Worm (Caenorhabditis elegans) whole organism, midembryonic: ENCODE data around the gene Y62F5A.9.
"Not testable (repeated sequence)": the region's sequence is repeated elsewhere in the genome, so short reads cannot be mapped to it uniquely, and the experiment has no call there.

Experiments used
- T22C8.4 ChIP-seq: fragments of 200-800 bp; sonication (Bioruptor generic); IDR thresholded peaks from 2 replicates; pipeline ENCODE4 v1.3.6; 2022; ENCODE audit warnings: missing genetic modification characterization, missing compliant biosample characterization
- cog-1 ChIP-seq: sonication (generic microtip); optimal IDR thresholded peaks from 2 replicates; lab custom pipeline; 2016; ENCODE audit warnings: missing genetic modification characterization, missing compliant biosample characterization
- flt-1 ChIP-seq: fragments of 200-800 bp; sonication (Bioruptor generic); IDR thresholded peaks from 2 replicates; pipeline ENCODE4 v1.3.6; 2022; ENCODE audit warnings: missing genetic modification characterization, missing compliant biosample characterization
- klf-2 ChIP-seq: fragments of 200-800 bp; sonication (Bioruptor generic); conservative IDR thresholded peaks from 2 replicates; pipeline ENCODE4 v1.3.6; 2022; ENCODE audit warnings: missing genetic modification reagents, missing genetic modification characterization, missing compliant biosample characterization
- med-1 ChIP-seq: sonication (generic microtip); optimal IDR thresholded peaks from 2 replicates; lab custom pipeline; 2017; ENCODE audit warnings: missing genetic modification characterization, mild to moderate bottlenecking, missing compliant biosample characterization, antibody characterized with exemption, missing genetic modification reagents; ENCODE audit not compliant: insufficient read depth
- ref-1 ChIP-seq: fragments of 200-800 bp; sonication (Bioruptor generic); conservative IDR thresholded peaks from 2 replicates; pipeline ENCODE4 v1.3.6; 2022; ENCODE audit warnings: missing genetic modification reagents, missing genetic modification characterization, missing compliant biosample characterization
- tab-1 ChIP-seq: fragments of 200-800 bp; sonication (Bioruptor generic); IDR thresholded peaks from 2 replicates; pipeline ENCODE4 v1.3.6; 2022; ENCODE audit warnings: missing genetic modification characterization, missing compliant biosample characterization
- ztf-23 ChIP-seq: fragments of 200-800 bp; sonication (Bioruptor generic); IDR thresholded peaks from 2 replicates; pipeline ENCODE4 v1.3.6; 2022; ENCODE audit warnings: missing genetic modification reagents, missing genetic modification characterization, missing compliant biosample characterization
- ztf-29 ChIP-seq: fragments of 200-800 bp; sonication (Bioruptor generic); IDR thresholded peaks from 2 replicates; pipeline ENCODE4 v1.3.6; 2022; ENCODE audit warnings: missing genetic modification reagents, missing genetic modification characterization, missing compliant biosample characterization

The Y62F5A.9 gene

DNA sequence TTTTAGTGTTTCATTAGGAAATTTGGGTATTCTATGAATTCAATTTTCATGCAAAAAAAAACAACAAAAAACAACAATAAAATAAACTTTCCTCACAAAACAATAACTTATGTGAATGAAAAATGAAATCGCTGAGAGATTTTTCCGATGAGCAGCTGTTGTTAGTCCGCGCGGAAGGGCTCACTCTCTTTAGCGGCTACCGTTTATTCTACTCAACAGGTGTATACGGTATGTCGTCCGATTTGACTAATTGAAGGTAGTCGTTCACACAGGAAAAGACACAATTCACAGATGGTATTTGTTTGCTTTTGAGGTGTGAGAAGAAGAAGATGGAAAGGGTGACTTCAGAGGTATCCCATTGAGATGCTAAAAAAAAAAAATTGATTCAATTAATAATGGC, 30.0 kb upstream of the Y62F5A.9 start:
- TF ChIP-seq ztf-23 (GFP tag; lab: Robert Waterston, UW): no peak
- TF ChIP-seq klf-2 (GFP tag; lab: Robert Waterston, UW): no peak
- no peak for TF ChIP-seq med-1 (GFP tag; lab: Kevin White, UChicago)
- TF ChIP-seq ref-1 (GFP tag; lab: Robert Waterston, UW): no peak
- TF ChIP-seq tab-1 (GFP tag; lab: Robert Waterston, UW): no peak
- no peak for TF ChIP-seq T22C8.4
- no peak for TF ChIP-seq flt-1
- TF ChIP-seq ztf-29 (GFP tag; lab: Robert Waterston, UW): no peak
- no peak for TF ChIP-seq cog-1 (tag; lab: Kevin White, UChicago)

ce11 chrII:11566970-11567711, 28.5 kb upstream of the Y62F5A.9 start, which contains the start of gene F54D5.5:
TSS of gene F54D5.5 (minus strand) at chrII:11567020.
- TF ChIP-seq ztf-23 (GFP tag; lab: Robert Waterston, UW): peak; percentile 47; the same call in 1 of the 2 replicates
- 0 out of 2 replicates have a peak, but pooled peaks have one; percentile 65 for TF ChIP-seq tab-1 (GFP tag; lab: Robert Waterston, UW)
- no peak for TF ChIP-seq med-1 (GFP tag; lab: Kevin White, UChicago)
- TF ChIP-seq cog-1 (tag; lab: Kevin White, UChicago): peak; percentile 70
- TF ChIP-seq ref-1 (GFP tag; lab: Robert Waterston, UW): no peak
- TF ChIP-seq klf-2 (GFP tag; lab: Robert Waterston, UW): no peak
- no peak for TF ChIP-seq T22C8.4
- no peak for TF ChIP-seq ztf-29 (GFP tag; lab: Robert Waterston, UW)
- peak; percentile 72; the same call in 1 of the 2 replicates for TF ChIP-seq flt-1

DNA sequence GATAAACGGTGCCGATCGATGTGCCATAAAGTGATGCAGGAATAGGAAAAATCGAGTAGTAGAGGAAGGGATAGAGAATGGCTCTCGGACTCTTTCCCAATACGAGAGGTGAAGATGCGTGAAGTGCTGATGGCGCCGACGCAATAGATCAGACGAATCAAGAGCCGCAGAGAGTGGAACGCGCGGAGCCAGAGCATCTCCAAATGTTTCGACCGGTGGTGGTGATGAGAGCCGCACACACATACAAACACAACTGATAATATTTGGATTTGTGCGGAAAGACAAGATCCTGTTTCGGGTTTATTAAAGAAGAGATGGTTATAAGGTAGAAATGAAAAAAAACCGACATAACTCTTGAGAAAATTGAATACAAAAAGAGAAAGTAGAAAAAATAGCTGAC, 25.5 kb upstream of the Y62F5A.9 start, which contains the start of gene F54D5.15:
Gene F54D5.15 (minus strand): TSS at position 101 of the 400 bp plus-strand sequence.
- no peak for TF ChIP-seq ztf-23 (GFP tag; lab: Robert Waterston, UW)
- no peak for TF ChIP-seq ztf-29 (GFP tag; lab: Robert Waterston, UW)
- no peak for TF ChIP-seq flt-1
- TF ChIP-seq T22C8.4: no peak
- no peak for TF ChIP-seq med-1 (GFP tag; lab: Kevin White, UChicago)
- no peak for TF ChIP-seq tab-1 (GFP tag; lab: Robert Waterston, UW)
- no peak for TF ChIP-seq cog-1 (tag; lab: Kevin White, UChicago)
- no peak for TF ChIP-seq klf-2 (GFP tag; lab: Robert Waterston, UW)
- no peak for TF ChIP-seq ref-1 (GFP tag; lab: Robert Waterston, UW)

ce11 chrII:11556338-11556737, 17.7 kb upstream of the Y62F5A.9 start, which contains the start of gene F54D5.17:
TSS of gene F54D5.17 (plus strand) at chrII:11556638.
- no peak for TF ChIP-seq tab-1 (GFP tag; lab: Robert Waterston, UW)
- no peak for TF ChIP-seq med-1 (GFP tag; lab: Kevin White, UChicago)
- no peak for TF ChIP-seq T22C8.4

DNA sequence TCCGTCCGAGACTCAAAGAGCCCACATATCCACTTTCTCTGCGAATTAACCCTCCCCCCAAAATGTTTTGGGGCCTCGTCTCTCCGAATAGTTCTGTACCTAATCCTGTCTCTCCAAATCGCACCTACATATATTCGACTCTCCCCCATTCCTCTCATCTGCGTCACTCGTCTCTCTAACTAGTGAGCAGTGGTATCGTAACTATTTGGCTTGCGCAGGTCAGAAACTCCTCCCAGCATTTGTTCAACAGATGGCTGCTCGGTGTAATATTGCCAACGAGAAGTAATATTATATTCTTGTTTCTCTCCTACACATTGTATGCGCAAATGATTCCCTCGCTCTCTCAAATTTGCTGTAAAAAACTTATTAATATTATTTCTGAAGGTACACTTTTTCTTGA, 17.0 kb upstream of the Y62F5A.9 start, which contains the start of gene F54D5.24:
Gene F54D5.24 (plus strand): TSS at position 316 of the 400 bp plus-strand sequence.
- no peak for TF ChIP-seq ref-1 (GFP tag; lab: Robert Waterston, UW)
- peak; percentile 25; the same call in 1 of the 2 replicates for TF ChIP-seq ztf-29 (GFP tag; lab: Robert Waterston, UW)

ce11 chrII:11551981-11552380, 13.3 kb upstream of the Y62F5A.9 start, which contains the start of gene dhgd-1:
TSS of gene dhgd-1 (minus strand) at chrII:11552081.
- TF ChIP-seq T22C8.4; klf-2 (GFP tag; lab: Robert Waterston, UW); ztf-23 (GFP tag; lab: Robert Waterston, UW): not testable (repeated sequence)

ce11 chrII:11547254-11547687, 8.6 kb upstream of the Y62F5A.9 start, which contains the start of gene F54D5.7:
TSS of gene F54D5.7 (plus strand) at chrII:11547517.
- TF ChIP-seq flt-1 (0 out of 2 replicates have a peak, but pooled peaks have one; percentile 13), cog-1 (tag; lab: Kevin White, UChicago) (no peak)

DNA sequence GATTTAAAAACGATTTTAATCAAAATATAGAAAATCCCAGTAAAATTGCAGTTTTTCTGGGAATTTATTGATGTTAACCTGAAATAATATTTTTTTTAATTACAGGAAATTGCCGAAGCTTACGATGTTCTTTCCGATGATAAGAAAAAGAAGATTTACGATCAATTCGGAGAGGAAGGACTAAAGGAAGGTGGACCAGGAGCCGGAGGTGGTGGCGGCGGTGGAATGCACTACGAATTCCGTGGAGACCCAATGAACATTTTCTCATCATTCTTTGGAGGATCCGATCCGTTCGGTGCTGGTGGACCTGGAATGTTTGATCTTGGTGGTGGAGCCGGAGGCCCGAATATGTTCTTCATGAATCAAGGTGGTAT, 7.3 kb upstream of the Y62F5A.9 start:
- no peak for TF ChIP-seq tab-1 (GFP tag; lab: Robert Waterston, UW)

- TF ChIP-seq ztf-23 (GFP tag; lab: Robert Waterston, UW) (peak; percentile 76), ztf-29 (GFP tag; lab: Robert Waterston, UW) (no peak), klf-2 (GFP tag; lab: Robert Waterston, UW) (no peak), ref-1 (GFP tag; lab: Robert Waterston, UW) (no peak), cog-1 (tag; lab: Kevin White, UChicago) (peak; percentile 88), med-1 (GFP tag; lab: Kevin White, UChicago) (no peak), tab-1 (GFP tag; lab: Robert Waterston, UW) (peak; percentile 49; the same call in 1 of the 2 replicates), T22C8.4 (peak; percentile 49; the same call in 1 of the 2 replicates), flt-1 (peak; percentile 87)
Observed at ce11 chrII:11545299-11545951, 6.8 kb upstream of the Y62F5A.9 start, which contains the start of gene dnj-13. TSS of gene dnj-13 (plus strand) at chrII:11545701.

DNA sequence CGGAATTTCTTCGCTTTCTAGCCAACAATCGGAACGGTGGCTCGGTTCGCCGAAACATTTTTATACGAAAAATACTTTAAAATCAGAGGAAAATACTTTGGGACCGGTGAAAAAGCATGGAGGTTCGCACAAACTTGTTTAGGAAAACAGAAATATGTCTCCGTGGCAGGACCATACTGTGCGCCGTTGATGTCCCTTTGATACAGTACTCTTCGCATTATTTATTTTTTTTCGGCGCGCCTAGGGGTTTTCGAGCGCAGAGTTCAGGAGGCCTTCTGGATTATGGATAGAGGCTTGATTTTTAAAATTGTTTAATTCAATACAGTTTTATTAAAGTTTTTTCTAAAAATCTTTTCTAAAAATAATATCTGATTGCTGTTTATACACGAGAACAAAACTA, 6.1 kb upstream of the Y62F5A.9 start, which contains the start of gene F54D5.9:
Gene F54D5.9 (minus strand): TSS at position 115 of the 400 bp plus-strand sequence.
- TF ChIP-seq cog-1 (tag; lab: Kevin White, UChicago) (no peak), klf-2 (GFP tag; lab: Robert Waterston, UW) (no peak), tab-1 (GFP tag; lab: Robert Waterston, UW) (no peak), T22C8.4 (no peak), ref-1 (GFP tag; lab: Robert Waterston, UW) (no peak), med-1 (GFP tag; lab: Kevin White, UChicago) (no peak), flt-1 (no peak), ztf-29 (GFP tag; lab: Robert Waterston, UW) (no peak), ztf-23 (GFP tag; lab: Robert Waterston, UW) (no peak)
